Worm (Caenorhabditis elegans) whole organism, early embryonic: ENCODE results near the gene nlp-30.

Experiments
- B0310.2 ChIP-seq: sonication (generic microtip); optimal IDR thresholded peaks from 2 replicates; lab custom pipeline; 2016; ENCODE audit warnings: mild to moderate bottlenecking, missing genetic modification characterization, missing compliant biosample characterization
- F13C5.2 ChIP-seq: sonication (generic microtip); optimal IDR thresholded peaks from 2 replicates; lab custom pipeline; 2017; ENCODE audit warnings: mild to moderate bottlenecking, missing genetic modification characterization, inconsistent platforms, missing compliant biosample characterization
- aly-1 ChIP-seq: sonication (generic microtip); optimal IDR thresholded peaks from 2 replicates; lab custom pipeline; 2016; ENCODE audit warnings: missing genetic modification characterization, missing compliant biosample characterization
- ama-1 ChIP-seq: fragments of 150-350 bp; optimal IDR thresholded peaks from 2 replicates; lab custom pipeline; 2014
- ceh-13 ChIP-seq: fragments of 200-800 bp; sonication (Bioruptor generic); optimal IDR thresholded peaks from 2 replicates; lab custom pipeline; 2018; ENCODE audit warnings: mild to moderate bottlenecking, missing genetic modification characterization, missing compliant biosample characterization
- ceh-36 ChIP-seq: sonication (generic microtip); optimal IDR thresholded peaks from 2 replicates; lab custom pipeline; 2016; ENCODE audit warnings: missing genetic modification characterization, inconsistent platforms, missing compliant biosample characterization
- ets-7 ChIP-seq: sonication (generic microtip); optimal IDR thresholded peaks from 2 replicates; lab custom pipeline; 2016; ENCODE audit warnings: missing genotype, missing genetic modification characterization, missing compliant biosample characterization
- flt-1 ChIP-seq: fragments of 200-800 bp; sonication (Bioruptor generic); IDR thresholded peaks from 2 replicates; pipeline ENCODE4 v1.3.6; 2022; ENCODE audit warnings: missing genetic modification characterization, missing compliant biosample characterization
- hmbx-1 ChIP-seq: sonication (generic microtip); optimal IDR thresholded peaks from 2 replicates; lab custom pipeline; 2016; ENCODE audit warnings: mild to moderate bottlenecking, missing genetic modification characterization, missing compliant biosample characterization
- hmg-4 ChIP-seq: fragments of 200-800 bp; sonication (Bioruptor generic); optimal IDR thresholded peaks from 2 replicates; lab custom pipeline; 2018; ENCODE audit warnings: mild to moderate bottlenecking, missing genetic modification characterization, missing compliant biosample characterization
- hnd-1 ChIP-seq: sonication (generic microtip); optimal IDR thresholded peaks from 2 replicates; lab custom pipeline; 2016; ENCODE audit warnings: missing genetic modification characterization, missing compliant biosample characterization
- pes-1 ChIP-seq: fragments of 200-800 bp; sonication (Bioruptor generic); IDR thresholded peaks from 2 replicates; pipeline ENCODE4 v1.3.6; 2022; ENCODE audit warnings: missing genetic modification reagents, missing genetic modification characterization, missing compliant biosample characterization
- scrt-1 ChIP-seq: fragments of 200-800 bp; sonication (Bioruptor generic); IDR thresholded peaks from 2 replicates; pipeline ENCODE4 v1.3.6; 2022; ENCODE audit warnings: missing genetic modification characterization, missing compliant biosample characterization
- sea-1 ChIP-seq: fragments of 200-800 bp; sonication (Bioruptor generic); conservative IDR thresholded peaks from 2 replicates; pipeline ENCODE4 v1.3.6; 2022; ENCODE audit warnings: missing genetic modification characterization, missing compliant biosample characterization
- tbx-11 ChIP-seq: fragments of 200-800 bp; sonication (Bioruptor generic); IDR thresholded peaks from 2 replicates; pipeline ENCODE4 v1.3.6; 2022; ENCODE audit warnings: missing genetic modification characterization, missing compliant biosample characterization
- tbx-37 ChIP-seq: fragments of 200-800 bp; sonication (Bioruptor generic); conservative IDR thresholded peaks from 2 replicates; pipeline ENCODE4 v1.3.6; 2022; ENCODE audit warnings: missing genetic modification reagents, missing genetic modification characterization, missing compliant biosample characterization
- tra-4 ChIP-seq: sonication (generic microtip); optimal IDR thresholded peaks from 2 replicates; lab custom pipeline; 2017; ENCODE audit warnings: missing genetic modification characterization, missing compliant biosample characterization

Gene nlp-30

DNA sequence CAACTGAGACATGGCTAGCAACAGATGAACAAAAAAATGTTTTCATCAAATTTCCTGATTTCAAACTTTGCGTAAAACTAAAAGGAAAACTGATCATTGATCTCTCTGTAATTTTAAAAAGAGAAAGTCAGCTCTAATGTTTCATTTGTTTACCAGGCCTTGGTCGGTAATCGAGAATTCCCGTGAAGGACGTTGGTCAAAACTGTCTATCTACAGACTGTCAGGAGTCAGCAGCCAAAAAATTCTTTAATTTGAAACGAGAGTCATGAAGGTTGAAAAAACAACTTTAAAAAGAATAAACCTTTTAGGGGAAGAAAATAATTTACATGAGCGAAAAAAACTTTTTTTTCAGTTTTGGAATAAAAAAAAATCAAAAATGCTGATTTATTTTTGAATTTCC lies 3.3 kb downstream of the nlp-30 start:
- no peak for TF ChIP-seq sea-1 (GFP tag; lab: Robert Waterston, UW)
- TF ChIP-seq pes-1 (GFP tag; lab: Robert Waterston, UW), result no peak
- TF ChIP-seq B0310.2 (tag; lab: Kevin White, UChicago), result no peak
- no peak for TF ChIP-seq tbx-11 (GFP tag; lab: Robert Waterston, UW)
- no peak for TF ChIP-seq ama-1 (lab: Kevin White, UChicago)
- no peak for TF ChIP-seq flt-1
- no peak for TF ChIP-seq tbx-37 (GFP tag; lab: Robert Waterston, UW)
- TF ChIP-seq tra-4 (tag; lab: Kevin White, UChicago), result no peak
- TF ChIP-seq hmbx-1 (tag; lab: Kevin White, UChicago), result no peak
- TF ChIP-seq ets-7 (tag; lab: Kevin White, UChicago), result no peak
- TF ChIP-seq F13C5.2 (tag; lab: Kevin White, UChicago), result no peak

DNA sequence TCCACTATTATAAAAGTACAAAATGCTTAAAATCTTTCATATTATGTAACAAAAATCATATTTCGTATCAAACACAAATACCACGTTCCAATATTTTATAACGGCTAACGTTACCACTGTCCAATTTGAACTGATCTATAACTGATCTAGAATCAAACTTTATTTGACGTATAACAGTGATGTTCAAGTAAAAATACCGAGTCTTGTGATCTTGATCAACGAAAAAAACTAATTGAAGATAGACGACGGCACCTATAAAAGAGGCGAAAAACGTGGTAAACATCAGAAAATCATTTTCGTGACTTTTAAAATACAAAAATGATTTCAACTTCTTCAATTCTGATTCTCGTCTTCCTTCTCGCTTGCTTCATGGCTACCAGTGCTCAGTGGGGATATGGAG lies 5.8 kb downstream of the nlp-30 start, which contains the start of gene nlp-28:
nlp-28 (plus strand) TSS at position 285 of the 400 bp plus-strand sequence.
- no peak for TF ChIP-seq scrt-1 (GFP tag; lab: Robert Waterston, UW)
- TF ChIP-seq sea-1 (GFP tag; lab: Robert Waterston, UW), result no peak
- no peak for TF ChIP-seq hnd-1 (tag; lab: Kevin White, UChicago)
- TF ChIP-seq ets-7 (tag; lab: Kevin White, UChicago), result no peak
- TF ChIP-seq hmg-4 (GFP tag; lab: Kevin White, UChicago), result no peak
- TF ChIP-seq pes-1 (GFP tag; lab: Robert Waterston, UW), result no peak
- no peak for TF ChIP-seq ceh-36 (tag; lab: Kevin White, UChicago)
- TF ChIP-seq tbx-11 (GFP tag; lab: Robert Waterston, UW), result no peak
- no peak for TF ChIP-seq flt-1
- TF ChIP-seq tra-4 (tag; lab: Kevin White, UChicago), result no peak
- TF ChIP-seq aly-1 (tag; lab: Kevin White, UChicago), result no peak
- TF ChIP-seq hmbx-1 (tag; lab: Kevin White, UChicago), result no peak
- no peak for TF ChIP-seq ceh-13 (GFP tag; lab: Kevin White, UChicago)
- TF ChIP-seq tbx-37 (GFP tag; lab: Robert Waterston, UW), result no peak

ce11 chrV:3989070-3989469 lies 7.3 kb downstream of the nlp-30 start, which contains the start of gene nlp-27:
nlp-27 (plus strand) TSS chrV:3989378.
- no peak for TF ChIP-seq ceh-13 (GFP tag; lab: Kevin White, UChicago)
- TF ChIP-seq tbx-11 (GFP tag; lab: Robert Waterston, UW), result no peak
- no peak for TF ChIP-seq hmg-4 (GFP tag; lab: Kevin White, UChicago)
- no peak for TF ChIP-seq tra-4 (tag; lab: Kevin White, UChicago)
- no peak for TF ChIP-seq ceh-36 (tag; lab: Kevin White, UChicago)
- TF ChIP-seq pes-1 (GFP tag; lab: Robert Waterston, UW), result no peak
- no peak for TF ChIP-seq sea-1 (GFP tag; lab: Robert Waterston, UW)
- no peak for TF ChIP-seq tbx-37 (GFP tag; lab: Robert Waterston, UW)
- TF ChIP-seq aly-1 (tag; lab: Kevin White, UChicago), result no peak
- TF ChIP-seq hnd-1 (tag; lab: Kevin White, UChicago), result no peak

- no peak for TF ChIP-seq tbx-37 (GFP tag; lab: Robert Waterston, UW)
These were observed 10.6 kb downstream of the nlp-30 start for ce11 chrV:3992334-3992733.

ce11 chrV:3994048-3994447 lies 12.3 kb downstream of the nlp-30 start, which contains the start of gene K09D9.9:
K09D9.9 (minus strand) TSS chrV:3994148.
- no peak for TF ChIP-seq tbx-11 (GFP tag; lab: Robert Waterston, UW)
- TF ChIP-seq B0310.2 (tag; lab: Kevin White, UChicago), result no peak
- TF ChIP-seq pes-1 (GFP tag; lab: Robert Waterston, UW), result no peak
- no peak for TF ChIP-seq ama-1 (lab: Kevin White, UChicago)
- TF ChIP-seq ceh-36 (tag; lab: Kevin White, UChicago), result no peak

DNA sequence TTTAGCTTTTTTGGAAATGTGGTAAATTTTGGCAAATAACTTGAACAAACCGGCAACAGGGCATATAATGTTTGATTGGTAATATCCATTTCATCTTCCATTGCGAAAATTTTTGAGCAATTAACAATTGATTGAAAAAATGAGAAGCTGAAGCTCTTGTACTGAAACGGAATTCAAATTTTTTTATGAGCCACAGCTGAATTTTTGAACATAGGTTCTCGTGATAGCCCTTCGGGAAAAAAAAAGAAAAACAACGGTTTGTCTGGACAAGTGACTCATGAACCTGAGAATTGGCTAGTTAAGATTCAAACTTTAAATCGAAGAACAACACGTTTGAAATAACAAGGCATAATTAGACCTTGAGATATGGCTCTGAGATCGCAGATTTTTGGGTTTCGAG lies 14.1 kb downstream of the nlp-30 start, which contains the start of gene srx-62:
srx-62 (minus strand) TSS at position 101 of the 400 bp plus-strand sequence.
- no peak for TF ChIP-seq scrt-1 (GFP tag; lab: Robert Waterston, UW)
- no peak for TF ChIP-seq F13C5.2 (tag; lab: Kevin White, UChicago)
- TF ChIP-seq ceh-13 (GFP tag; lab: Kevin White, UChicago), result no peak
- no peak for TF ChIP-seq ama-1 (lab: Kevin White, UChicago)
- TF ChIP-seq ceh-36 (tag; lab: Kevin White, UChicago), result no peak
- no peak for TF ChIP-seq tra-4 (tag; lab: Kevin White, UChicago)
- TF ChIP-seq hmbx-1 (tag; lab: Kevin White, UChicago), result no peak
- no peak for TF ChIP-seq flt-1
- TF ChIP-seq tbx-11 (GFP tag; lab: Robert Waterston, UW), result no peak
- no peak for TF ChIP-seq B0310.2 (tag; lab: Kevin White, UChicago)
- TF ChIP-seq aly-1 (tag; lab: Kevin White, UChicago), result no peak
- no peak for TF ChIP-seq tbx-37 (GFP tag; lab: Robert Waterston, UW)
- no peak for TF ChIP-seq ets-7 (tag; lab: Kevin White, UChicago)
- no peak for TF ChIP-seq sea-1 (GFP tag; lab: Robert Waterston, UW)

DNA sequence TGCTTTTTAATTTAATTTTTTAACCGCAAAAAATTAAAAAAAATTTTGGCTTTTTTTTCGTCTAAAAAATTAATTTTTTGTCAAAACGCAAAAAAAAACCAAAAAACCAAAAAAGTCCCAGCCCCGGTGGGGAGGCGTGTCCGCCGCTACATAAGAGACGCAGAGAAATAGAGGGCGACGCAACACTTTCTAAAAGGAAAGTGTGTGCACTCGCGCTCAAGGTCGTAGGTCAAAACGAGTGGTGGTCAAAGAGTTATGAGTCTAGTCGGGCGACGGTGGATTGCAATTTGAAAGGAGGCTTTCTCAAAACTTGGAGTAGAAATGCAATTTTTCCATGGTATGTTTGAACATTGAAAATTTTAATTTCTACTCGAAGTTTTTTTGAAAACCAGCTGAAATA lies 22.8 kb downstream of the nlp-30 start:
- TF ChIP-seq hnd-1 (tag; lab: Kevin White, UChicago) (no peak), ceh-36 (tag; lab: Kevin White, UChicago) (no peak), B0310.2 (tag; lab: Kevin White, UChicago) (no peak), ceh-13 (GFP tag; lab: Kevin White, UChicago) (no peak), ama-1 (lab: Kevin White, UChicago) (no peak), tbx-37 (GFP tag; lab: Robert Waterston, UW) (no peak), hmg-4 (GFP tag; lab: Kevin White, UChicago) (no peak), flt-1 (no peak), tbx-11 (GFP tag; lab: Robert Waterston, UW) (no peak), sea-1 (GFP tag; lab: Robert Waterston, UW) (no peak), tra-4 (tag; lab: Kevin White, UChicago) (no peak), scrt-1 (GFP tag; lab: Robert Waterston, UW) (no peak), F13C5.2 (tag; lab: Kevin White, UChicago) (no peak)
